Fruit fly (Drosophila melanogaster) whole organism, prepupa: Measurements from ENCODE around the gene ND-24L.

ENCODE experiments used
- CG16779 ChIP-seq: fragments of 200-800 bp; sonication (Bioruptor generic); optimal IDR thresholded peaks from 3 replicates; lab custom pipeline; 2017; ENCODE audit warnings: missing biosample characterization, mild to moderate bottlenecking, missing genetic modification characterization
- CG3032 ChIP-seq: fragments of 200-800 bp; optimal IDR thresholded peaks from 2 replicates; lab custom pipeline; 2019; ENCODE audit warnings: missing biosample characterization, mild to moderate bottlenecking, missing genetic modification characterization, moderate library complexity
- CG9139 ChIP-seq: fragments of 200-800 bp; sonication (Bioruptor generic); optimal IDR thresholded peaks from 3 replicates; lab custom pipeline; 2017; ENCODE audit warnings: missing biosample characterization, mild to moderate bottlenecking, missing genetic modification characterization
- Eip93F ChIP-seq: fragments of 200-800 bp; sonication (Bioruptor generic); optimal IDR thresholded peaks from 2 replicates; lab custom pipeline; 2016; ENCODE audit warnings: missing biosample characterization, mild to moderate bottlenecking, missing genetic modification characterization
- Hr39 ChIP-seq: fragments of 200-800 bp; sonication (Bioruptor generic); optimal IDR thresholded peaks from 2 replicates; lab custom pipeline; 2016; ENCODE audit warnings: missing biosample characterization, missing genetic modification characterization

dm6 chr3L:17329069-17329468 lies 8.5 kb upstream of the ND-24L start, which contains the start of gene Or74a:
- TF ChIP-seq CG9139 (no peak), CG16779 (tag; lab: Kevin White, UChicago) (no peak), Eip93F (GFP tag; lab: Kevin White, UChicago) (no peak), Hr39 (GFP tag; lab: Kevin White, UChicago) (no peak), CG3032 (no peak)
